Fruit fly (Drosophila melanogaster): ENCODE results near the gene Ptx1.

DNA sequence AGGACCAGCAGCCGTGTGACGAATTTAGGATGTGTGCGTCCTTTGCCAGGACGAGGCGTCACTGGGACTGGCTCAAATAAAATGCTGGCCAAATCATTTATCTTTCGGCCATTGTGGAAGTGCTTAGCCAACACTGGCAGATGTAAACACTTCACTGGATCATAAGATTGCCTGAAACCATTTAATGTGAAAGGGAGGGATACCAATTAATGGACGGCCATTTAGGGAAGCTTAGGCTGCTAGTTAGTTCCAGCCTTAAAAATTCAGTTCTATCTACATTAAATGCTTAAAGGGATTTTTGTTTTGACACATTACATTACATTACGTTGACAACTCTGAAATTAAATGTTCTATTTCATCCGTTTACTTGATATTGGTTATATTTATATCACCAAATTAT lies 46.8 kb downstream of the Ptx1 start, which contains the start of gene CG15548:
- TF ChIP-seq EcR (GFP tag; optimal IDR thresholded peaks at IDR 0.05) (no peak), CG8301 (tag; optimal IDR thresholded peaks at IDR 0.05) (no peak), CG8159 (tag; optimal IDR thresholded peaks at IDR 0.05) (no peak), Ets98B (GFP tag; IDR thresholded peaks at IDR 0.05) (no peak), fd96Ca (GFP tag; IDR thresholded peaks at IDR 0.05) (no peak), CG4496 (GFP tag; IDR thresholded peaks at IDR 0.05) (no peak), CG15710 (tag; optimal IDR thresholded peaks at IDR 0.05) (no peak), CG9948 (tag; optimal IDR thresholded peaks at IDR 0.05) (no peak), CG14655 (GFP tag; optimal IDR thresholded peaks at IDR 0.05) (no peak)

Data from whole organism, pupa.